Fruit fly (Drosophila melanogaster) ovary, adult (tissue): Measurements from ENCODE around the gene Grip.

Experiments used
- CG17801 ChIP-seq: fragments of 200-800 bp; optimal IDR thresholded peaks from 2 replicates; lab custom pipeline; 2019; ENCODE audit warnings: missing biosample characterization, mild to moderate bottlenecking, missing genetic modification characterization, moderate library complexity; ENCODE audit not compliant: partially characterized antibody

Grip gene

DNA sequence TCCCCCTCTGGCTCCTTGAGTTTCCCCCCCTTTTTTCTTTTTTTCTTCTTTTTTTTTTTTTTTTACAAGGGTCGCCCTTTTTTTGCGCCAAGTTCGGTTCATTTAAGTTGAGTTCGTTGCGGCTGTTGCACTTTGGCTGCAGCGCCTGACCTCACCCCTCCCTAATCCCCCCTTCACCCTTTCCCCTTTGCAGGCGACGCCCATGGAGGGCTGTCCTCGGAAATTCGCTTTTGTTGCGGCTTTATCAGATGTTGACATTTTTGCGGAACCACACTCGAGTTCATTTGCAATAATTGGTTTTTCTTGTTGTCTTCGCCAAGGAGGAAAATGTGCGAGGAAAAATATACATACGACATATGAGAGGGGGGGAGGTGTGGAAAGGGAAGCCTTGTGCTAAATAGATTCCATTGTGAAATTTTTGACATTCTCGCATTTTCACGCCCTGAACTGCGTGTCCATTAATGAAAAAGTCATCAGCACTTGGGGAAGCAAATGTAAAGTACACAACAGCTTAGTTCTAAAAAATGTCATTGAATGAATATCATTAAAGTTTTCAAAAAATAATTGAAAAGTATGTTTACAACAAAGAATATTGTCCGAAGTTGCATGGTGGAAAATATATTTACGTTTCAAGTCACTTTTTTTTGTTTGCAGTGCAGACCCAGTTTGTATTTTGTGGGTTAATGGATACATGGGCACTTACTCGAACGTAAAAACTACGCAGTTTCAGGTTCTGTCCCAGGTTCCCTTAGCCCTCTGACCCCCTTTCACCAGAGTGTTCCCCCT is 8.5 kb downstream of the Grip start:
- no peak for TF ChIP-seq CG17801 (GFP tag; lab: Kevin White, UChicago)

DNA sequence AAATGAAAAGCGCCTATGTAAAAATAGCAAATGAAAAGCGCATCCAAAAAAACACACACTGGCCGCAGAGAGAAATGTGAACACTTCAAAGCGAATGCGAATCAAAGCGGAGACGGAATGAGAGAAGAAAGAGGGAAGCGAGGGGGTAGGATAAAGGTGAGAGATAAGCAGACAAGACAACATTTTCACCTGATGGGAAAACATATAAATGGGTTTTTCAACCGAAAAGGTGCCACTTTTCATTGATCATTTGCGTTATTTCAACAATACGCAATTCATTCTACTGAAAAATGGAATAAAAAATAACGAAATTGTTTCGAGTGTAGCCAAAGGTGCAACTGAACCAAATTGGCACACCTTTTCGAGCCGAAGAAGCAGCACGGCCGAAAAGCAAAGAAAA is 11.0 kb downstream of the Grip start:
- no peak for TF ChIP-seq CG17801 (GFP tag; lab: Kevin White, UChicago)

DNA sequence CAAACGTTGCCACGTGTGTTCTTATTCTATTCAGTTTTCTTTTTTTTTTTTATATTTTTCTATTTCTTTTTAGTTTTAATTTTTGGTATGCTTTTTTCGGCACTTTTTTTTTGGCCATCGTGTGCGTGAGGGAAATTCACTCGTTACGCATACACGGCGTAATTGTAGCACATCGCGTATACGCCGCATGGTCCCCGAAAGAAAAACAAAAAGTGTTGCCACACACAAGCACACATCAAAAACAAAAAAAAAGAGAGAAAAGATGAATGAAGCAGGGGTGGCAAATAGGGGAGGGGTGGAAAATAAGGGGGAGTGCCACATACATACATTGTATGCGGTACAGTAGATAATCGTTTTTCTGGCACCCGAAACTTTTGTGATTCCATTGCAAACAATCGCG is 11.7 kb downstream of the Grip start:
- TF ChIP-seq CG17801 (GFP tag; lab: Kevin White, UChicago) = no peak

DNA sequence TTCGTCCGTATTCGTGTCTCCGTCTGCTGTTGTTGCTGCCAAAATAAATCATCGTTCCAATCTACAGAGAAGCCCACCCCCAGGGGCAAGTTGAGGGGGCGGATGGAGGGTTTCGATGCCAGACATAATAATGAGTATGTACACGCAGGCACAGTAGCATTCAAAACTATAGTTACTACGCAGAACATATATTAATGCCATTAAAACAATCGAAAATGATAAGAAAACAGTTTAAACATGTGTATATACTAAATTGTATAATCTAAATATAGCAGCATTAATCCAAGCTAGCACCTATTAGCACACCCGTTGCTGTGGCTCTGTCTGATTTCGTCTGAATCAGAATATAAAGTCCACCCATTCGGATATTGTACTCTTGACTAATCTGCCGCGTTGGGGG is 14.8 kb downstream of the Grip start:
- TF ChIP-seq CG17801 (GFP tag; lab: Kevin White, UChicago) = no peak

DNA sequence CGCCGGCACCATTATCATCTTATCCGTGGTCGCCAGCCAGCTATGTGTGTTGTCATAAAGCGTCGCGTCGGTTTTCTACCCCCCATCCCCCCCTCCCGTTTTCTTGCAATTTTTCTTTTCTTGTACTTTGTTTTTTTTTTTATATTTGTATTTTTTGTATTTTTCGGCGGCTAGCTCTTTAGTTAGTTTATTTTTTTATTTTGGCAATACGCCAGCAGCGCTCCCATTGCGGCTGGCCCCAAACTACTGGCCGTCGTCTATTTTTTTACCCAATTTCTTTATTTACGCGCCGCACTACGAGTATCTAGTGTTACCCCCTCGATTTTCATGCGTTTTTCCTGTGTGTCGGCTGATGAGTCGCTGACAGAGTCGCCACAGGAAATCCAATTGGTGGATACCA is 15.3 kb downstream of the Grip start:
- TF ChIP-seq CG17801 (GFP tag; lab: Kevin White, UChicago) = no peak

DNA sequence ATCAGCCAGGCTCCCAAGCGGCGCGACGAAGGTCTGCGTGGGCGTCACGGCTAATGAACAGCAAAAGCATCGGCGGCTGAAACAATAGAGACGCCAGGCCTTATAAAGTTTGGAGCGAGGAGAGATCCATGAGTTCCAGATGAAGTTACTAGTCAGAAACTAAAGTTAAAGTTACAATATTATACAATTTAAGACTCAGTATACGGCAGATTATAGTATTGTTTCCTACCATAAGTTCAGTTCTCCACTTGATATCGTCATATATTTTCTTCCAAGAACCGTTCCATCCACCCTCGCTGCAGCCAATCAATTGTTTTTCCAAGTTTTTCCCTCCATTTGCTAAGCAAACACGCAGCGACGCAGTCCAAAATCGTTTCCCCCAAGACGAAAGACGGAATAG is 17.3 kb downstream of the Grip start:
- no peak for TF ChIP-seq CG17801 (GFP tag; lab: Kevin White, UChicago)

DNA sequence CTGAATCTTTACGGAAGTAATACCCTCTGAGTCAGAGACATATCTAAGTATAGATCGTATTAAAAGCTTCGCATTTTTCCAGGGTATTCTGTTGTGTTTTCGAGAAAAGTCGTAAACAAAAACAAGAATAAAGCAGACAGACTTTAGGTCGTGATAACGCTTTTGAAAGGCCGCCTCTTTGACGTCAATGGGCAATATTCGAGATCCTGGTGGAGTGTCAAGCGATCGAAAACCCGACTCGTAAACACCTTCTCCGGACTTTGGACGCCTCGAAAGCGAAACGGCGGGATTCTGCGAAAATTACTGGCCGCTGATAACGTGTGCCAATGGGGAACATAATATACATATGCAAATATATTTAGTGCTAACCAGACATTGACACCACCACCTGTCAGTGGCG is 21.3 kb downstream of the Grip start:
- no peak for TF ChIP-seq CG17801 (GFP tag; lab: Kevin White, UChicago)

DNA sequence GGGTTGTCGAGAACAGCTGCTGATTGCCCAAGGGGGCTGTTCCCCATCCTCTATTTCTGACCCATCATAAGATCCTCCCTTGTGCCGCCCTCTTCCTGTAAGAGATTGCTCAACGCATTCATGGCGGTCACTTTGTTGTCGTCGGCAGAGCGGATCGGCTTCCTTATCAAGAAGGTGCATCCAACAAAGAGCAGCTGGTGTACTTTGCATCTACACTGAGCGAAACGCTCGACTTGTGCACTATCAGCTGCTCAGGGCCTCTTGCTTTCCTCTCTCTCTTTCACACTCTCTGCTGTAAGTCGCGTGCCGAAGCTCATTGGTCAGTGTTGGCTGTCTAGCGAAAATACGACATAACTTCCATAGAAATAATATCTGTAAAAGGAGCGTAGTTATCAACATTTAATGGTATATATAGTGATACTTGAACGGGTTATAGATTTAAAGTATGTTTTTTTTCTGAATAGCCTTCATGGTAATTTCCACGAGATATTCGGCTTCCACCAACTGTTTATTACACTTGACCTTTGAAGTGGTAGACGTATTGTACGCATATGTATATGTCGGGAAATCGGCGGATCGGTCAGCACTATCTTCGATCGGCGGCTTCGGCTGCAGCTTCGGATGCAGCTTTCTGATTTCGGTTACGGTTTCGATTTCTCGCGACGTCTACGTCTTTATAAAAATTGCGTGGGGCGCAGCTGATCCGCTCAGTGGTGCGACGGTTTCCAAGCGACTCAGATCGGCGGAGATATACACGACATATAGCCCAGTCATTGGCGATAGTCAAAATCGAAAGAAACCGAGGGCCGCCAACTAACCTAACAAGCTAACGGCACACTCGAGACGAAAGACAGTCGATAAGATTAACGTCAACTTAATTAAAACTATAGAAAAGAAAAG is 22.3 kb downstream of the Grip start, which contains the start of gene CG5966:
Gene CG5966, plus strand, starts transcription at position 704 of the 900 bp plus-strand sequence.
- TF ChIP-seq CG17801 (GFP tag; lab: Kevin White, UChicago) = no peak

DNA sequence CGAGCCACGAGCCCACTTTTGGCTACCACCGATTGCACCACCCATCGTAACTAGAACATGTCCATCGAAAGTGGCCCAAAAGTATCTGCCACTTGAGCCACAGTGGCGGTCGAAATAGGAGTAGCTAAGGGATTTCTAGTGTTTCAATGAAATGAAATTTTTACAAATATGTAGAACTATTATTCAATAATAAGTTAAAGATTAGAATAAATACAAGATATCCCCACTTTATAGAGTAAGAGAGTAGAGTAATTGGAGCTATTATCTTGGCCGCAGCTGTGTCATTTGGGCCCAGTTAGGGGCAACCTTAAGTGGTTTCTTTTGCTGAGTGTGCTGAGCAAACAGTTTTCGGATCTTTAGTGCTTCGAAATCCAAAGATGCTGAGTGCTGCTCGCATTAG is 23.3 kb downstream of the Grip start:
- TF ChIP-seq CG17801 (GFP tag; lab: Kevin White, UChicago) = no peak

DNA sequence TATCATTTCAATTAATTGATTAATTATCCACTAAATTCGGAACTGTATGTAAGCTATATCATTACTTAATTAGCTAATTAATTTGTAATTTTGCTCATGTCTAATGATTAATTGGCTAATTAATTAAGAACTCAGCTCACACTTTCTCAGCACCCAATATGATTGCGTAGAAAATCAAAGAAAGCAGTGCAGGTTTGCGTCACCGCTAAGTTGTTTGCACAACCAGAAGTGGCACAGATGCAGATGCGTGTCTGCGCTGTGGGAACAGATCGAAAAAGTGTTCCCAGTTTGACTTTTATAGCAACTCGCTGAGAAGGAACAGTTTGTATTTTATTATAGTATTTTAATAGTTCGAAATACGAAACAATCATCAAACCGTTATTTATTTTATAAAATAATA is 26.1 kb downstream of the Grip start:
- no peak for TF ChIP-seq CG17801 (GFP tag; lab: Kevin White, UChicago)

DNA sequence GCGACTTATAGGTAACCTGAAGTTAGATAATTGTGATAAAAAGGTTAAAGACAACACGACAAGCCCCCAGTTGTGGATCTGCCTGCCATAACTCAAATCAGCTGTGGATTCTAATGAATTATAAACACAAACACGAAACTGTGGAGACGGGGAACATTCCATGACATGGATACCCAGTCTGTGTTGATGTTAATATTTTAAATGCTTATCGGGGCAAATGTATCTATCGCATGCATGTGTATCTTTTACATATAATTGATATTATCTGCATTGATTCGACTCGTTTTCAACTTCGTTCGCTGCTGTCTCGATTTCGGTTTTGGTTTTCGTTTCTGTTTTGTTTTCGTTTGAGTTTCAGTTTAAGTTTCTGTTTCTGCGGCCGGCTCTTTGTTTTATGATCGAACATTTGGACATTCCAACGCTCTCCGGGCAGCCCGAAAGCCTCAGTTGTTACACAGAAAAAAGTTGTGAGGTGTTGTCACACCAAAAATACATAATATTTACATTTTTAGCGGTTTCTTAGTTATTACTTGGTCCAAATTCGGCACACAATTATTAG is 26.8 kb downstream of the Grip start:
- no peak for TF ChIP-seq CG17801 (GFP tag; lab: Kevin White, UChicago)

DNA sequence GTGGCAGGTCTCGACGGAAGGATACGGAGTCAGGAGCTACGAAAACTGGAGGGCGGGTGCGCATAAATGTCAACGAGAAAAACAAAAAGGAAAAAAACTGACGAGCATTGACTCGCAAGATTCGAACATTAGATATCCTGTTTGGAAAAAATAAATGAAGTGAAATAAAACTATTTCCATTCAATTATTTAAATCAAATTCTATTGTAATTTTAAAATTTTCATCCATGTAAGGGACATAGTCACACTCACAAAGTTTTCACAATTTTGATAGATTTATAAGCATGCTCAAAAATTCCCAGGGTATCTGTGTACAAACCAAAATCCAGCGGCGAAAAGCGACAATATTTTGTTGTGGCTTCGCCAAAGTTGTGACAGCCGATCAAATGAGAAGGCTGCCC is 29.9 kb downstream of the Grip start:
- TF ChIP-seq CG17801 (GFP tag; lab: Kevin White, UChicago) = no peak

DNA sequence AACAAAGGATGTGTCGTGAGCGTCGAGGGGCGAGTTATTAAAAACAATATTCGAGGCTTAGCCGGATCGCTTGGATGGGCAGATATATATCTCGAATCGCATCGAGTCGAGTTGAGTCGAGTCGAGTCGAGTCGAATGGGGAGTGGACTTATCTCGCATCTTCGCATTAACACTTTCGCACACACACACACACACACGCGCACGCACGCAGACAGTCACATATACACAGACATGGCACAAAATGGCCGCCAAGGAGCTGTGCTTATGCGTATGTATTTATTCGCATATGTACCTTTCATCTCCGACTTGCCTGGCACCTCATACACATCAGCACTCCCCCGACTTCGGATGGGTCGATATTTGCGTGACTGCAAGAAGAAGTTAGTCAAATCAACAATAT is 31.9 kb downstream of the Grip start:
- TF ChIP-seq CG17801 (GFP tag; lab: Kevin White, UChicago) = no peak

DNA sequence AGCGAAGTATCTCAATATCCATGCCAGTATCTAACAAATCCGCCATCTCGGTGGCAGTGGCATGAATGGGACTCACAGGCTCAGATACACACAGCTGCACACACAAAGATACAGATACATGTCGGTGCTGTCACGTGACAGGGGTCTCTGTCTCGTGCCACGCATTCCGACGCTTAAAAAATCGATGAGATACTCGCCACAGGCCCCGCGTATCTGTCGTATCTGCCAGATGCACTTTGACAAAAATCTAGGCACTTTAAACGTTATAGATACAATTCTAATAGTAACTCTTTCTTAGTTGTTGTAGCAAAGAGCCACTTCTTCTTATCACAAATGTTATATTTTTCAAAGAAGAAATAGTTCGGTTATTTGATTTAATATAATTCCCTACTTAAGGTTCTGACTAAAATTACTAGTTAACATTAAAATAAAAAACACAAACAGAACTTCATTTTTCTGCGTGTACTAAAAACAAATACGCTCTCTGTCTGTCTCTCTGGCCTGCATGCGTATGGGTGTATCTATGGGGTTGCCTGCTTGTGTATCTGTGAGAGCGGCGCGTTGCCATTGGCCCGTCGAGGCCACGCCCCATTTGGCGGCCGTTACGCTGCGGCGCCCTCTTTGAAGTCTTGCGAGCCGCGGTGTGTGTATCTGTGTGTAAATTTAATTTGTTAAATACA is 34.8 kb downstream of the Grip start, which contains the start of gene CG4766:
Gene CG4766, minus strand, starts transcription at position 51 of the 680 bp plus-strand sequence.
- TF ChIP-seq CG17801 (GFP tag; lab: Kevin White, UChicago) = no peak

DNA sequence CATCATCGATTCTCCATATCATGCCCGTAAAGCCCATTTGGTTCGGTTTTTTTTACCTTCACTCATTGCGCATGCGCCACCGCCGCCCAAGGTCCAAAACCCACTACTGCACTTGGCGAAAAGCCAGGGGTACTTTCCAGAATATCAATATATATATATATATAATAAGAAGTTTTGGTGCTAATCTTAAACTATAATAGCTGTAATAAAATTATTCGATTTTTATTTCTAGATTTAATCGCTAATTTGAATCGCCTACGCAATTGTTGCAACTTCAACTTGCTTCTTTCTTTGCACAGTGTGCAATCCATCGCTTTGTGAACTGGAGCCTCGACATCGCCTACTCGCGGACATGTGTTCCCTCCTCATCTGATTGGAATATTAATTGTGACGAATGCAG is 37.8 kb downstream of the Grip start:
- no peak for TF ChIP-seq CG17801 (GFP tag; lab: Kevin White, UChicago)
